Fruit fly (Drosophila melanogaster): Measurements from ENCODE around the gene Krn.

DNA sequence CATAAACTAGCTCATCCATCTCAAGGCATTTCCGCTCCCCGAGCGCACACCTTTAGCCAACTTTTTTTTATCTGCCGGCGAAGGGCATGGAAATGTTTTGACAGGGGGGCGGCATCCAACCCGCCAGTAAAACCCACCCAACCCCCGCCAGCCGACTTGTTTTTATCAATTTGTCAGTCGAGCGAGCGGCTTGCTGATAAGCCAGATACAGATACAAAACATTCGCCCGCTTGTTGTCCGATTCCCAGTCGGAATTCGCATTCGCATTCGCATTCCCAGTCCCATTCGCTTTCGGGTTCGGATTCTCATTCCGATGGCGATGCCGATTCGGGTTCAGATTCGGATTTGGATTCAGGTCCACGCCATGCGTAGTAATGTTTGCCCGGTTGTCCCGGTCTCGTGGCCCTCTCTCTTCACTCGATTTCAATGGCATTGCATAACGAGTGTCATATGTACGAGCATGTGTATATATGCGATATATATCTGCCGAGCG is 11.1 kb upstream of the Krn start:
- TF ChIP-seq Myc (optimal IDR thresholded peaks at IDR 0.05) (no peak), Sin3A (optimal IDR thresholded peaks at IDR 0.05) (no peak)
